Comparison of ENCODE assay signal across 1 fruit fly cellular context in genomic region chr3R:8984602-8985074, dm6.
TF ChIP-seq lines count a peak whose summit lies in the region.

TSS of gene CG11970 (plus strand) at chr3R:8984718.

TF ChIP-seq in whole organism, embryonic, 481 proteins besides CTCF, POLR2A, EP300 and RAD21 (continued from another document and continues in another):
- TF ChIP-seq crc (GFP tag; optimal IDR thresholded peaks at IDR 0.05; lab: Kevin White, UChicago) = peak; percentile 26
- TF ChIP-seq CG7786 (GFP tag; optimal IDR thresholded peaks at IDR 0.05; lab: Kevin White, UChicago) = peak; percentile 11
- TF ChIP-seq pnt (GFP tag; optimal IDR thresholded peaks at IDR 0.05; lab: Kevin White, UChicago) = peak; percentile 12
- no peak for TF ChIP-seq CG1529 (GFP tag; optimal IDR thresholded peaks at IDR 0.05; lab: Kevin White, UChicago)
- TF ChIP-seq sens (GFP tag; lab: Kevin White, UChicago) = peak; percentile 84
- TF ChIP-seq CG12391 (tag; optimal IDR thresholded peaks at IDR 0.05; lab: Kevin White, UChicago) = peak; percentile 32
- no peak for TF ChIP-seq gce (GFP tag; IDR thresholded peaks at IDR 0.05; lab: Robert Waterston, UW)
- peak; percentile 40; the same call in 1 of the 2 replicates for TF ChIP-seq unc-4 (GFP tag; IDR thresholded peaks at IDR 0.05; lab: Robert Waterston, UW; ENCODE audit: partially characterized antibody)
- TF ChIP-seq CG11560 (tag; IDR thresholded peaks at IDR 0.05; lab: Robert Waterston, UW) = no peak
- TF ChIP-seq CG30431 (GFP tag; optimal IDR thresholded peaks at IDR 0.05; lab: Kevin White, UChicago) = no peak
- peak; percentile 55 for TF ChIP-seq CG14710 (tag; optimal IDR thresholded peaks at IDR 0.05; lab: Kevin White, UChicago)
- TF ChIP-seq seq (GFP tag; IDR thresholded peaks at IDR 0.05; lab: Robert Waterston, UW) = peak; percentile 53
- TF ChIP-seq Blimp-1 (GFP tag; optimal IDR thresholded peaks at IDR 0.05; lab: Kevin White, UChicago) = no peak
- TF ChIP-seq Chrac-16 (GFP tag; optimal IDR thresholded peaks at IDR 0.05; lab: Kevin White, UChicago) = peak; percentile 36
- TF ChIP-seq pros (GFP tag; optimal IDR thresholded peaks at IDR 0.05; lab: Kevin White, UChicago) = peak; percentile 64
- no peak for TF ChIP-seq caup (GFP tag; optimal IDR thresholded peaks at IDR 0.05; lab: Kevin White, UChicago; ENCODE audit: severe bottlenecking)
- no peak for TF ChIP-seq gsb (GFP tag; IDR thresholded peaks at IDR 0.05; lab: Robert Waterston, UW)
- TF ChIP-seq CG9817 (tag; optimal IDR thresholded peaks at IDR 0.05; lab: Kevin White, UChicago) = peak; percentile 49
- no peak for TF ChIP-seq CG6254 (GFP tag; optimal IDR thresholded peaks at IDR 0.05; lab: Kevin White, UChicago)
- TF ChIP-seq cg (GFP tag; optimal IDR thresholded peaks at IDR 0.05; lab: Kevin White, UChicago) = no peak
- TF ChIP-seq Awh (GFP tag; IDR thresholded peaks at IDR 0.05; lab: Robert Waterston, UW) = no peak
- no peak for TF ChIP-seq hb (GFP tag; IDR thresholded peaks at IDR 0.05; lab: Robert Waterston, UW; ENCODE audit: partially characterized antibody)
- TF ChIP-seq Hmr (GFP tag; optimal IDR thresholded peaks at IDR 0.05; lab: Kevin White, UChicago) = no peak
- no peak for TF ChIP-seq tna (GFP tag; IDR thresholded peaks at IDR 0.05; lab: Robert Waterston, UW; ENCODE audit: partially characterized antibody)
- TF ChIP-seq CG13894 (tag; optimal IDR thresholded peaks at IDR 0.05; lab: Kevin White, UChicago) = no peak
- no peak for TF ChIP-seq CG7963 (GFP tag; IDR thresholded peaks at IDR 0.05; lab: Robert Waterston, UW; ENCODE audit: partially characterized antibody)
- TF ChIP-seq CG10147 (GFP tag; optimal IDR thresholded peaks at IDR 0.05; lab: Kevin White, UChicago) = no peak
- peak; percentile 37 for TF ChIP-seq CG9797 (GFP tag; optimal IDR thresholded peaks at IDR 0.05; lab: Kevin White, UChicago)
- no peak for TF ChIP-seq yki (optimal IDR thresholded peaks at IDR 0.05; lab: Kevin White, UChicago)
- no peak for TF ChIP-seq CG15011 (GFP tag; optimal IDR thresholded peaks at IDR 0.05; lab: Kevin White, UChicago)
- TF ChIP-seq CG3847 (GFP tag; IDR thresholded peaks at IDR 0.05; lab: Robert Waterston, UW) = peak; percentile 29; the same call in 1 of the 2 replicates
- peak; percentile 10; the same call in 1 of the 3 replicates for TF ChIP-seq Opbp (GFP tag; IDR thresholded peaks at IDR 0.05; lab: Robert Waterston, UW; ENCODE audit: partially characterized antibody)
- peak; percentile 26; the same call in 1 of the 3 replicates for TF ChIP-seq CG14860 (GFP tag; IDR thresholded peaks at IDR 0.05; lab: Robert Waterston, UW; ENCODE audit: partially characterized antibody)
- no peak for TF ChIP-seq Atf6 (GFP tag; IDR thresholded peaks at IDR 0.05; lab: Robert Waterston, UW)
- TF ChIP-seq CG18262 (tag; optimal IDR thresholded peaks at IDR 0.05; lab: Kevin White, UChicago) = peak; percentile 37
- no peak for TF ChIP-seq ERR (GFP tag; optimal IDR thresholded peaks at IDR 0.05; lab: Kevin White, UChicago)
- TF ChIP-seq gfzf (GFP tag; optimal IDR thresholded peaks at IDR 0.05; lab: Kevin White, UChicago) = peak; percentile 42
- TF ChIP-seq disco-r (GFP tag; optimal IDR thresholded peaks at IDR 0.05; lab: Kevin White, UChicago) = no peak
- no peak for TF ChIP-seq eve (GFP tag; optimal IDR thresholded peaks at IDR 0.05; lab: Kevin White, UChicago)
- peak; percentile 20 for TF ChIP-seq CG4424 (GFP tag; optimal IDR thresholded peaks at IDR 0.05; lab: Kevin White, UChicago)
- TF ChIP-seq Dip3 (GFP tag; optimal IDR thresholded peaks at IDR 0.05; lab: Kevin White, UChicago) = peak; percentile 55
- TF ChIP-seq sima (GFP tag; optimal IDR thresholded peaks at IDR 0.05; lab: Kevin White, UChicago) = no peak
- TF ChIP-seq CG13287 (GFP tag; IDR thresholded peaks at IDR 0.05; lab: Robert Waterston, UW; ENCODE audit: partially characterized antibody) = peak; percentile 63
- peak; percentile 65 for TF ChIP-seq CG16813 (GFP tag; IDR thresholded peaks at IDR 0.05; lab: Robert Waterston, UW; ENCODE audit: partially characterized antibody)
- peak; percentile 9 for TF ChIP-seq CG33213 (GFP tag; optimal IDR thresholded peaks at IDR 0.05; lab: Kevin White, UChicago)
- no peak for TF ChIP-seq Hmx (GFP tag; optimal IDR thresholded peaks at IDR 0.05; lab: Kevin White, UChicago)
- TF ChIP-seq Nf-YB (GFP tag; optimal IDR thresholded peaks at IDR 0.05; lab: Kevin White, UChicago) = no peak
- TF ChIP-seq CG10366 (GFP tag; IDR thresholded peaks at IDR 0.05; lab: Robert Waterston, UW) = peak; percentile 26; the same call in 1 of the 2 replicates
- no peak for TF ChIP-seq CG5245 (GFP tag; optimal IDR thresholded peaks at IDR 0.05; lab: Kevin White, UChicago)
- TF ChIP-seq z (GFP tag; IDR thresholded peaks at IDR 0.05; lab: Robert Waterston, UW) = no peak
- no peak for TF ChIP-seq gcm2 (GFP tag; optimal IDR thresholded peaks at IDR 0.05; lab: Kevin White, UChicago)
- no peak for TF ChIP-seq Usf (GFP tag; optimal IDR thresholded peaks at IDR 0.05; lab: Kevin White, UChicago)
- TF ChIP-seq trem (tag; optimal IDR thresholded peaks at IDR 0.05; lab: Kevin White, UChicago) = peak; percentile 13
- no peak for TF ChIP-seq lab (GFP tag; optimal IDR thresholded peaks at IDR 0.05; lab: Kevin White, UChicago)
- TF ChIP-seq Lpt (GFP tag; optimal IDR thresholded peaks at IDR 0.05; lab: Kevin White, UChicago) = no peak
- TF ChIP-seq CG2712 (tag; optimal IDR thresholded peaks at IDR 0.05; lab: Kevin White, UChicago) = peak; percentile 40
- TF ChIP-seq kni (GFP tag; optimal IDR thresholded peaks at IDR 0.05; lab: Kevin White, UChicago) = no peak
- TF ChIP-seq Doc3 (GFP tag; IDR thresholded peaks at IDR 0.05; lab: Robert Waterston, UW; ENCODE audit: partially characterized antibody) = peak; percentile 60; the same call in 2 of the 3 replicates
- TF ChIP-seq Doc2 (GFP tag; IDR thresholded peaks at IDR 0.05; lab: Robert Waterston, UW) = no peak
- no peak for TF ChIP-seq Vsx1 (GFP tag; optimal IDR thresholded peaks at IDR 0.05; lab: Kevin White, UChicago)
- TF ChIP-seq MTF-1 (GFP tag; optimal IDR thresholded peaks at IDR 0.05; lab: Kevin White, UChicago; ENCODE audit: borderline replicate concordance) = no peak
- no peak for TF ChIP-seq rib (GFP tag; IDR thresholded peaks at IDR 0.05; lab: Robert Waterston, UW)
- TF ChIP-seq gro (GFP tag; optimal IDR thresholded peaks at IDR 0.05; lab: Kevin White, UChicago) = peak; percentile 12
- TF ChIP-seq CG12104 (GFP tag; optimal IDR thresholded peaks at IDR 0.05; lab: Kevin White, UChicago) = no peak
- TF ChIP-seq Elba2 (GFP tag; optimal IDR thresholded peaks at IDR 0.05; lab: Kevin White, UChicago) = no peak
- TF ChIP-seq CG3163 (GFP tag; optimal IDR thresholded peaks at IDR 0.05; lab: Kevin White, UChicago) = no peak
- peak; percentile 46 for TF ChIP-seq CG13424 (tag; optimal IDR thresholded peaks at IDR 0.05; lab: Kevin White, UChicago)
- no peak for TF ChIP-seq klu (GFP tag; IDR thresholded peaks at IDR 0.05; lab: Robert Waterston, UW)
- no peak for TF ChIP-seq bcd (GFP tag; optimal IDR thresholded peaks at IDR 0.05; lab: Kevin White, UChicago)
- TF ChIP-seq sisA (GFP tag; IDR thresholded peaks at IDR 0.05; lab: Robert Waterston, UW) = peak; percentile 55
- TF ChIP-seq stwl (tag; optimal IDR thresholded peaks at IDR 0.05; lab: Kevin White, UChicago) = peak; percentile 27
- TF ChIP-seq slp2 (GFP tag; optimal IDR thresholded peaks at IDR 0.05; lab: Kevin White, UChicago) = no peak
- TF ChIP-seq CG8924 (tag; optimal IDR thresholded peaks at IDR 0.05; lab: Kevin White, UChicago) = peak; percentile 11
- peak; percentile 97 for TF ChIP-seq ftz-f1 (GFP tag; optimal IDR thresholded peaks at IDR 0.05; lab: Kevin White, UChicago)
- TF ChIP-seq CG3995 (GFP tag; optimal IDR thresholded peaks at IDR 0.05; lab: Kevin White, UChicago) = peak; percentile 20
- TF ChIP-seq CG4328 (GFP tag; optimal IDR thresholded peaks at IDR 0.05; lab: Kevin White, UChicago) = peak; percentile 21
- TF ChIP-seq CG7556 (GFP tag; optimal IDR thresholded peaks at IDR 0.05; lab: Kevin White, UChicago) = no peak
- TF ChIP-seq otp (GFP tag; IDR thresholded peaks at IDR 0.05; lab: Robert Waterston, UW) = no peak
- no peak for TF ChIP-seq ewg (GFP tag; optimal IDR thresholded peaks at IDR 0.05; lab: Kevin White, UChicago)
- TF ChIP-seq mam (GFP tag; optimal IDR thresholded peaks at IDR 0.05; lab: Kevin White, UChicago) = peak; percentile 49
- no peak for TF ChIP-seq Asciz (GFP tag; optimal IDR thresholded peaks at IDR 0.05; lab: Kevin White, UChicago)
- TF ChIP-seq CrebB (tag; optimal IDR thresholded peaks at IDR 0.05; lab: Kevin White, UChicago) = no peak
- TF ChIP-seq C15 (GFP tag; IDR thresholded peaks at IDR 0.05; lab: Robert Waterston, UW) = no peak
- no peak for TF ChIP-seq CG12299 (tag; optimal IDR thresholded peaks at IDR 0.05; lab: Kevin White, UChicago)
- no peak for TF ChIP-seq ro (GFP tag; IDR thresholded peaks at IDR 0.05; lab: Robert Waterston, UW)
- TF ChIP-seq jumu (GFP tag; optimal IDR thresholded peaks at IDR 0.05; lab: Kevin White, UChicago) = peak; percentile 22
- no peak for TF ChIP-seq CG1832 (GFP tag; optimal IDR thresholded peaks at IDR 0.05; lab: Kevin White, UChicago)
- no peak for TF ChIP-seq sim (GFP tag; IDR thresholded peaks at IDR 0.05; lab: Robert Waterston, UW)
- peak; percentile 70 for TF ChIP-seq CG17385 (GFP tag; optimal IDR thresholded peaks at IDR 0.05; lab: Kevin White, UChicago)
- peak; percentile 66 for TF ChIP-seq CG10543 (GFP tag; optimal IDR thresholded peaks at IDR 0.05; lab: Kevin White, UChicago)
- no peak for TF ChIP-seq Hey (tag; optimal IDR thresholded peaks at IDR 0.05; lab: Kevin White, UChicago)
- peak; percentile 56; the same call in 2 of the 3 replicates for TF ChIP-seq zfh1 (GFP tag; IDR thresholded peaks at IDR 0.05; lab: Robert Waterston, UW)
- no peak for TF ChIP-seq sc (optimal IDR thresholded peaks at IDR 0.05; lab: Kevin White, UChicago)
- TF ChIP-seq sc (GFP tag; optimal IDR thresholded peaks at IDR 0.05; lab: Kevin White, UChicago) = no peak
- 0 out of 3 replicates have a peak, but pooled peaks have one; percentile 49 for TF ChIP-seq CG2199 (GFP tag; IDR thresholded peaks at IDR 0.05; lab: Robert Waterston, UW)
- peak; percentile 61 for TF ChIP-seq CG9215 (GFP tag; IDR thresholded peaks at IDR 0.05; lab: Robert Waterston, UW)
- TF ChIP-seq pb (GFP tag; optimal IDR thresholded peaks at IDR 0.05; lab: Kevin White, UChicago) = no peak
- TF ChIP-seq nerfin-2 (GFP tag; IDR thresholded peaks at IDR 0.05; lab: Robert Waterston, UW; ENCODE audit: partially characterized antibody) = 0 out of 2 replicates have a peak, but pooled peaks have one; percentile 19
- no peak for TF ChIP-seq CG10462 (GFP tag; optimal IDR thresholded peaks at IDR 0.05; lab: Kevin White, UChicago)
- TF ChIP-seq Max (GFP tag; optimal IDR thresholded peaks at IDR 0.05; lab: Kevin White, UChicago) = no peak
- TF ChIP-seq salm (tag; optimal IDR thresholded peaks at IDR 0.05; lab: Kevin White, UChicago) = no peak
- no peak for TF ChIP-seq CG8281 (tag; optimal IDR thresholded peaks at IDR 0.05; lab: Kevin White, UChicago)
- no peak for TF ChIP-seq btn (GFP tag; optimal IDR thresholded peaks at IDR 0.05; lab: Kevin White, UChicago)
- TF ChIP-seq br (optimal IDR thresholded peaks at IDR 0.05; lab: Kevin White, UChicago) = no peak
- 0 out of 2 replicates have a peak, but pooled peaks have one; percentile 39 for TF ChIP-seq ara (GFP tag; IDR thresholded peaks at IDR 0.05; lab: Robert Waterston, UW)
- no peak for TF ChIP-seq abd-A (tag; optimal IDR thresholded peaks at IDR 0.05; lab: Kevin White, UChicago)
- no peak for TF ChIP-seq croc (GFP tag; conservative IDR thresholded peaks at IDR 0.05; lab: Robert Waterston, UW)
- TF ChIP-seq Gsc (GFP tag; IDR thresholded peaks at IDR 0.05; lab: Robert Waterston, UW) = no peak
- TF ChIP-seq zf30C (GFP tag; optimal IDR thresholded peaks at IDR 0.05; lab: Kevin White, UChicago) = no peak
- TF ChIP-seq Ssrp (tag; optimal IDR thresholded peaks at IDR 0.05; lab: Kevin White, UChicago) = peak; percentile 14
- no peak for TF ChIP-seq ab (GFP tag; optimal IDR thresholded peaks at IDR 0.05; lab: Kevin White, UChicago)
- no peak for TF ChIP-seq CG14965 (GFP tag; optimal IDR thresholded peaks at IDR 0.05; lab: Kevin White, UChicago; ENCODE audit: borderline replicate concordance)
- no peak for TF ChIP-seq Fer3 (tag; optimal IDR thresholded peaks at IDR 0.05; lab: Kevin White, UChicago)
- TF ChIP-seq CG17359 (tag; optimal IDR thresholded peaks at IDR 0.05; lab: Kevin White, UChicago) = no peak
- TF ChIP-seq Ptx1 (GFP tag; IDR thresholded peaks at IDR 0.05; lab: Robert Waterston, UW) = peak; percentile 49
- TF ChIP-seq Eip74EF (GFP tag; optimal IDR thresholded peaks at IDR 0.05; lab: Kevin White, UChicago) = no peak
- TF ChIP-seq Dp (GFP tag; optimal IDR thresholded peaks at IDR 0.05; lab: Kevin White, UChicago) = peak; percentile 73
- TF ChIP-seq chm (GFP tag; IDR thresholded peaks at IDR 0.05; lab: Robert Waterston, UW) = no peak
- TF ChIP-seq CG9727 (GFP tag; optimal IDR thresholded peaks at IDR 0.05; lab: Kevin White, UChicago) = peak; percentile 49
- no peak for TF ChIP-seq kah (GFP tag; optimal IDR thresholded peaks at IDR 0.05; lab: Kevin White, UChicago)
- peak; percentile 32 to 47 for TF ChIP-seq Pdp1 (GFP tag; optimal IDR thresholded peaks at IDR 0.05; lab: Kevin White, UChicago)
- TF ChIP-seq Taf1 (GFP tag; IDR thresholded peaks at IDR 0.05; lab: Robert Waterston, UW) = no peak
- TF ChIP-seq CG1792 (GFP tag; optimal IDR thresholded peaks at IDR 0.05; lab: Kevin White, UChicago) = no peak
- TF ChIP-seq CG4854 (GFP tag; optimal IDR thresholded peaks at IDR 0.05; lab: Kevin White, UChicago) = no peak
- no peak for TF ChIP-seq ac (GFP tag; optimal IDR thresholded peaks at IDR 0.05; lab: Kevin White, UChicago)
- no peak for TF ChIP-seq CG31388 (GFP tag; optimal IDR thresholded peaks at IDR 0.05; lab: Kevin White, UChicago)
- no peak for TF ChIP-seq B-H1 (GFP tag; IDR thresholded peaks at IDR 0.05; lab: Robert Waterston, UW)
- TF ChIP-seq pita (GFP tag; optimal IDR thresholded peaks at IDR 0.05; lab: Kevin White, UChicago) = no peak
- no peak for TF ChIP-seq dan (GFP tag; IDR thresholded peaks at IDR 0.05; lab: Robert Waterston, UW)
- TF ChIP-seq CG9876 (GFP tag; optimal IDR thresholded peaks at IDR 0.05; lab: Kevin White, UChicago) = no peak
- no peak for TF ChIP-seq gt (GFP tag; IDR thresholded peaks at IDR 0.05; lab: Robert Waterston, UW)
- TF ChIP-seq CG13624 (GFP tag; optimal IDR thresholded peaks at IDR 0.05; lab: Kevin White, UChicago) = no peak
- peak; percentile 16 for TF ChIP-seq p53 (GFP tag; optimal IDR thresholded peaks at IDR 0.05; lab: Kevin White, UChicago)
- no peak for TF ChIP-seq Jarid2 (GFP tag; optimal IDR thresholded peaks at IDR 0.05; lab: Kevin White, UChicago)
